Worm (Caenorhabditis elegans): ENCODE data around the gene spp-19.

ce11 chrV:6541875-6542274 lies 19.6 kb downstream of the spp-19 start:
- TF ChIP-seq tra-4 (tag; optimal IDR thresholded peaks at IDR 0.05), result no peak
- TF ChIP-seq scrt-1 (GFP tag; IDR thresholded peaks at IDR 0.05), result no peak
- no peak for TF ChIP-seq flt-1 (GFP tag; IDR thresholded peaks at IDR 0.05)
- no peak for TF ChIP-seq B0310.2 (tag; optimal IDR thresholded peaks at IDR 0.05)
- TF ChIP-seq tbx-11 (GFP tag; IDR thresholded peaks at IDR 0.05), result no peak
